Fruit fly (Drosophila melanogaster): ENCODE data around the gene MTA1-like.

Gene MTA1-like

dm6 chr3R:5648569-5649476, at the start of gene MTA1-like, which contains the start of gene Sec23 (continued):
- TF ChIP-seq CG42726 (GFP tag; IDR thresholded peaks at IDR 0.05; ENCODE audit: partially characterized antibody) (peak; percentile 75), CG8944 (GFP tag; optimal IDR thresholded peaks at IDR 0.05) (no peak), ap (GFP tag; IDR thresholded peaks at IDR 0.05) (no peak), CG16815 (GFP tag; optimal IDR thresholded peaks at IDR 0.05) (peak; percentile 38), ci (GFP tag; IDR thresholded peaks at IDR 0.05) (no peak), fd96Cb (tag; optimal IDR thresholded peaks at IDR 0.05) (peak; percentile 18), Lpt (GFP tag; optimal IDR thresholded peaks at IDR 0.05) (no peak), chm (GFP tag; IDR thresholded peaks at IDR 0.05) (no peak), CG10267 (tag; optimal IDR thresholded peaks at IDR 0.05) (peak; percentile 80), pb (GFP tag; optimal IDR thresholded peaks at IDR 0.05) (no peak), CG14014 (GFP tag; IDR thresholded peaks at IDR 0.05) (no peak), Pdp1 (GFP tag; optimal IDR thresholded peaks at IDR 0.05) (peak in 1 of 2 experiments; percentile 22), CG32767 (GFP tag; IDR thresholded peaks at IDR 0.05) (no peak; the same call in 1 of the 2 replicates), NK7.1 (GFP tag; optimal IDR thresholded peaks at IDR 0.05) (no peak), schlank (tag; optimal IDR thresholded peaks at IDR 0.05) (no peak), sens-2 (GFP tag; IDR thresholded peaks at IDR 0.05) (no peak), Hr3 (GFP tag; optimal IDR thresholded peaks at IDR 0.05) (peak; percentile 75), CG12744 (GFP tag; optimal IDR thresholded peaks at IDR 0.05) (no peak), Antp (GFP tag; optimal IDR thresholded peaks at IDR 0.05) (no peak), tgo (GFP tag; IDR thresholded peaks at IDR 0.05) (peak; percentile 40; the same call in 1 of the 3 replicates), HmgZ (tag; optimal IDR thresholded peaks at IDR 0.05) (peak; percentile 26), lola (GFP tag; optimal IDR thresholded peaks at IDR 0.05) (peak in 1 of 3 experiments; percentile 61), hkb (optimal IDR thresholded peaks at IDR 0.05) (no peak), hkb (GFP tag; IDR thresholded peaks at IDR 0.05) (no peak), vnd (GFP tag; IDR thresholded peaks at IDR 0.05; ENCODE audit: partially characterized antibody) (peak; percentile 95), CG4854 (GFP tag; optimal IDR thresholded peaks at IDR 0.05) (no peak), gsb (GFP tag; IDR thresholded peaks at IDR 0.05) (no peak), CG2678 (tag; optimal IDR thresholded peaks at IDR 0.05) (peak; percentile 65), CG2129 (GFP tag; IDR thresholded peaks at IDR 0.05; ENCODE audit: partially characterized antibody) (peak; percentile 86), crc (GFP tag; optimal IDR thresholded peaks at IDR 0.05) (no peak), Dip2 (GFP tag; IDR thresholded peaks at IDR 0.05) (no peak), CG9215 (GFP tag; IDR thresholded peaks at IDR 0.05) (peak; percentile 56), nau (GFP tag; optimal IDR thresholded peaks at IDR 0.05) (no peak), CG6175 (GFP tag; IDR thresholded peaks at IDR 0.05) (no peak), pros (GFP tag; optimal IDR thresholded peaks at IDR 0.05) (peak; percentile 97), Dip3 (GFP tag; optimal IDR thresholded peaks at IDR 0.05) (peak; percentile 5), CG17612 (GFP tag; IDR thresholded peaks at IDR 0.05) (no peak), cad (GFP tag; optimal IDR thresholded peaks at IDR 0.05) (no peak), CG2889 (GFP tag; IDR thresholded peaks at IDR 0.05) (no peak), fu2 (GFP tag; optimal IDR thresholded peaks at IDR 0.05) (peak; percentile 12), CG6813 (GFP tag; optimal IDR thresholded peaks at IDR 0.05) (peak; percentile 7), HLH4C (GFP tag; IDR thresholded peaks at IDR 0.05; ENCODE audit: partially characterized antibody) (peak; percentile 92), Nf-YB (GFP tag; optimal IDR thresholded peaks at IDR 0.05) (peak; percentile 36), Ravus (GFP tag; IDR thresholded peaks at IDR 0.05) (no peak), tup (GFP tag; optimal IDR thresholded peaks at IDR 0.05) (peak; percentile 51), tio (GFP tag; optimal IDR thresholded peaks at IDR 0.05) (no peak), trh (GFP tag; optimal IDR thresholded peaks at IDR 0.05) (peak; percentile 8), CG10565 (GFP tag; optimal IDR thresholded peaks at IDR 0.05) (no peak), ems (GFP tag; optimal IDR thresholded peaks at IDR 0.05) (no peak)
